Fruit fly (Drosophila melanogaster) whole organism, embryonic: ENCODE measurements around the gene peb.

Source experiments
- Aef1 ChIP-seq: fragments of 200-800 bp; sonication (Bioruptor generic); IDR thresholded peaks from 3 replicates; pipeline ENCODE4 v1.3.6; 2022; ENCODE audit warnings: missing biosample characterization, missing genetic modification characterization
- Bgb ChIP-seq: fragments of 200-800 bp; sonication (Bioruptor generic); IDR thresholded peaks from 2 replicates; pipeline ENCODE4 v1.3.6; 2022; ENCODE audit warnings: missing biosample characterization, missing genetic modification characterization; ENCODE audit not compliant: partially characterized antibody
- CG11695 ChIP-seq: fragments of 200-800 bp; sonication (Bioruptor generic); IDR thresholded peaks from 3 replicates; pipeline ENCODE4 v1.3.6; 2022; ENCODE audit warnings: missing biosample characterization, missing genetic modification characterization
- CG11723 ChIP-seq: fragments of 200-800 bp; sonication (Bioruptor generic); optimal IDR thresholded peaks from 2 replicates; lab custom pipeline; 2017; ENCODE audit warnings: missing biosample characterization, mild to moderate bottlenecking, missing genetic modification characterization
- CG13287 ChIP-seq: fragments of 200-800 bp; sonication (Bioruptor generic); IDR thresholded peaks from 2 replicates; pipeline ENCODE4 v1.3.6; 2022; ENCODE audit warnings: missing biosample characterization, missing genetic modification characterization; ENCODE audit not compliant: partially characterized antibody
- CG14050 ChIP-seq: fragments of 200-800 bp; sonication (Bioruptor generic); IDR thresholded peaks from 3 replicates; pipeline ENCODE4 v1.3.6; 2022; ENCODE audit warnings: missing biosample characterization, missing genetic modification characterization
- CG14667 ChIP-seq: fragments of 200-800 bp; sonication (Bioruptor generic); IDR thresholded peaks from 2 replicates; pipeline ENCODE4 v1.3.6; 2022; ENCODE audit warnings: missing biosample characterization, missing genetic modification characterization
- CG17802 ChIP-seq: fragments of 200-800 bp; sonication (Bioruptor generic); optimal IDR thresholded peaks from 2 replicates; lab custom pipeline; 2018; ENCODE audit warnings: missing biosample characterization, mild to moderate bottlenecking, missing genetic modification characterization, moderate library complexity
- CG17912 ChIP-seq: fragments of 200-800 bp; sonication (Bioruptor generic); optimal IDR thresholded peaks from 2 replicates; lab custom pipeline; 2018; ENCODE audit warnings: missing biosample characterization, mild to moderate bottlenecking, missing genetic modification characterization
- CG1792 ChIP-seq: fragments of 200-800 bp; sonication (Bioruptor generic); optimal IDR thresholded peaks from 2 replicates; lab custom pipeline; 2016; ENCODE audit warnings: missing biosample characterization, missing genetic modification characterization
- CG31388 ChIP-seq: fragments of 200-800 bp; sonication (Bioruptor generic); optimal IDR thresholded peaks from 2 replicates; lab custom pipeline; 2016; ENCODE audit warnings: missing biosample characterization, missing genetic modification characterization
- CG34422 ChIP-seq: fragments of 200-800 bp; sonication (Bioruptor generic); IDR thresholded peaks from 3 replicates; pipeline ENCODE4 v1.3.6; 2022; ENCODE audit warnings: missing biosample characterization, missing genetic modification characterization
- CG5180 ChIP-seq: fragments of 200-800 bp; sonication (Bioruptor generic); optimal IDR thresholded peaks from 3 replicates; lab custom pipeline; 2017; ENCODE audit warnings: missing biosample characterization, missing genetic modification characterization, mild to moderate bottlenecking, moderate library complexity, missing genetic modification reagents
- CG6254 ChIP-seq: fragments of 200-800 bp; sonication (Bioruptor generic); optimal IDR thresholded peaks from 3 replicates; lab custom pipeline; 2017; ENCODE audit warnings: mild to moderate bottlenecking, missing biosample characterization, missing genetic modification reagents, missing genetic modification characterization
- CG6689 ChIP-seq: fragments of 200-800 bp; sonication (Bioruptor generic); IDR thresholded peaks from 2 replicates; pipeline ENCODE4 v1.3.6; 2022; ENCODE audit warnings: missing biosample characterization, missing genetic modification characterization
- CG7357 ChIP-seq: fragments of 200-800 bp; sonication (Bioruptor generic); IDR thresholded peaks from 3 replicates; pipeline ENCODE4 v1.3.6; 2022; ENCODE audit warnings: missing biosample characterization, missing genetic modification characterization
- CG7839 ChIP-seq: fragments of 200-800 bp; sonication (Bioruptor generic); optimal IDR thresholded peaks from 3 replicates; lab custom pipeline; 2018; ENCODE audit warnings: missing biosample characterization, mild to moderate bottlenecking, missing genetic modification characterization, moderate library complexity
- CG8388 ChIP-seq: fragments of 200-800 bp; sonication (Bioruptor generic); optimal IDR thresholded peaks from 2 replicates; lab custom pipeline; 2019; ENCODE audit warnings: missing biosample characterization, mild to moderate bottlenecking, missing genetic modification characterization, moderate library complexity
- CG8924 ChIP-seq: fragments of 200-800 bp; optimal IDR thresholded peaks from 3 replicates; lab custom pipeline; 2019; ENCODE audit warnings: missing biosample characterization, mild to moderate bottlenecking, missing genetic modification characterization, moderate library complexity
- CG9817 ChIP-seq: fragments of 200-800 bp; sonication (Bioruptor generic); optimal IDR thresholded peaks from 2 replicates; lab custom pipeline; 2018; ENCODE audit warnings: missing biosample characterization, mild to moderate bottlenecking, missing genetic modification characterization, moderate library complexity
- Dip2 ChIP-seq: fragments of 200-800 bp; sonication (Bioruptor generic); IDR thresholded peaks from 2 replicates; pipeline ENCODE4 v1.3.6; 2022; ENCODE audit warnings: missing biosample characterization, missing genetic modification characterization
- Ets65A ChIP-seq: fragments of 200-800 bp; sonication (Bioruptor generic); peaks from one replicate; lab custom pipeline; 2016; ENCODE audit warnings: missing biosample characterization, missing genetic modification characterization
- H2.0 ChIP-seq: fragments of 200-800 bp; sonication (Bioruptor generic); IDR thresholded peaks from 2 replicates; pipeline ENCODE4 v1.3.6; 2022; ENCODE audit warnings: missing biosample characterization, missing genetic modification characterization
- HLH54F ChIP-seq: fragments of 200-800 bp; sonication (Bioruptor generic); optimal IDR thresholded peaks from 3 replicates; lab custom pipeline; 2016; ENCODE audit warnings: missing biosample characterization, missing genetic modification characterization
- Hr51 ChIP-seq, 2 experiments: fragments of 200-800 bp; sonication (Bioruptor generic); optimal IDR thresholded peaks; 2 replicates in 1 of 2; 3 replicates in 1 of 2; lab custom pipeline; 2016 to 2018; ENCODE audit warnings: missing biosample characterization in 2 of 2, missing genetic modification characterization in 2 of 2, mild to moderate bottlenecking in 1 of 2, moderate library complexity in 1 of 2
- Lpt ChIP-seq: fragments of >200 bp; optimal IDR thresholded peaks from 2 replicates; lab custom pipeline; 2018; ENCODE audit warnings: missing biosample characterization, missing genetic modification characterization
- Neu2 ChIP-seq: fragments of 200-800 bp; sonication (Bioruptor generic); optimal IDR thresholded peaks from 3 replicates; lab custom pipeline; 2016; ENCODE audit warnings: missing biosample characterization, missing genetic modification characterization, borderline replicate concordance
- Ptx1 ChIP-seq: fragments of 200-800 bp; sonication (Bioruptor generic); IDR thresholded peaks from 2 replicates; pipeline ENCODE4 v1.3.6; 2022; ENCODE audit warnings: missing biosample characterization, missing genetic modification characterization
- Side ChIP-seq: fragments of 200-800 bp; sonication (Bioruptor generic); optimal IDR thresholded peaks from 2 replicates; lab custom pipeline; 2016; ENCODE audit warnings: missing biosample characterization, missing genetic modification characterization
- Trl ChIP-seq, 3 experiments: fragments of >200 bp in 2 of 3; fragments of 200-800 bp in 1 of 3; sonication (Bioruptor generic) in 1 of 3; optimal IDR thresholded peaks; 2 replicates in 1 of 3; 3 replicates in 2 of 3; lab custom pipeline; 2016 to 2017; ENCODE audit warnings: missing biosample characterization in 1 of 3, missing genetic modification characterization in 1 of 3
- bbx ChIP-seq: fragments of 200-800 bp; sonication (Bioruptor generic); IDR thresholded peaks from 2 replicates; pipeline ENCODE4 v1.3.6; 2022; ENCODE audit warnings: missing biosample characterization, missing genetic modification characterization; ENCODE audit not compliant: partially characterized antibody
- danr ChIP-seq: fragments of 200-800 bp; sonication (Bioruptor generic); IDR thresholded peaks from 2 replicates; pipeline ENCODE4 v1.3.6; 2022; ENCODE audit warnings: missing biosample characterization, missing genetic modification characterization
- esg ChIP-seq: fragments of 200-800 bp; sonication (Bioruptor generic); conservative IDR thresholded peaks from 2 replicates; pipeline ENCODE4 v1.3.6; 2022; ENCODE audit warnings: missing biosample characterization, missing genetic modification characterization
- fd102C ChIP-seq: fragments of 200-800 bp; sonication (Bioruptor generic); optimal IDR thresholded peaks from 2 replicates; lab custom pipeline; 2018; ENCODE audit warnings: missing biosample characterization, mild to moderate bottlenecking, missing genetic modification characterization, moderate library complexity
- fu2 ChIP-seq: fragments of 200-800 bp; sonication (Bioruptor generic); optimal IDR thresholded peaks from 2 replicates; lab custom pipeline; 2016; ENCODE audit warnings: missing biosample characterization, missing genetic modification characterization
- gce ChIP-seq: fragments of 200-800 bp; sonication (Bioruptor generic); IDR thresholded peaks from 3 replicates; pipeline ENCODE4 v1.3.6; 2022; ENCODE audit warnings: missing biosample characterization, missing genetic modification characterization
- gro ChIP-seq: fragments of 200-800 bp; sonication (Bioruptor generic); optimal IDR thresholded peaks from 2 replicates; lab custom pipeline; 2016; ENCODE audit warnings: missing biosample characterization, missing genetic modification characterization
- ken ChIP-seq: fragments of 200-800 bp; sonication (Bioruptor generic); IDR thresholded peaks from 3 replicates; pipeline ENCODE4 v1.3.6; 2022; ENCODE audit warnings: missing biosample characterization, missing genetic modification characterization
- kni ChIP-seq: fragments of 200-800 bp; sonication (Bioruptor generic); optimal IDR thresholded peaks from 3 replicates; lab custom pipeline; 2017; ENCODE audit warnings: mild to moderate bottlenecking, missing biosample characterization, missing genetic modification reagents, missing genetic modification characterization
- lola ChIP-seq, 3 experiments: fragments of >200 bp in 2 of 3; fragments of 200-800 bp in 1 of 3; sonication (Bioruptor generic) in 1 of 3; optimal IDR thresholded peaks; 2 replicates each; lab custom pipeline; 2017 to 2019; ENCODE audit warnings: missing biosample characterization in 3 of 3, missing genetic modification characterization in 3 of 3, mild to moderate bottlenecking in 1 of 3, moderate library complexity in 1 of 3
- odd ChIP-seq: fragments of 200-800 bp; sonication (Bioruptor generic); optimal IDR thresholded peaks from 2 replicates; lab custom pipeline; 2017; ENCODE audit warnings: missing biosample characterization, mild to moderate bottlenecking, missing genetic modification characterization
- pita ChIP-seq: fragments of 200-800 bp; sonication (Bioruptor generic); optimal IDR thresholded peaks from 2 replicates; lab custom pipeline; 2017; ENCODE audit warnings: missing biosample characterization, mild to moderate bottlenecking, missing genetic modification characterization
- salm ChIP-seq: fragments of 200-800 bp; sonication (Bioruptor generic); optimal IDR thresholded peaks from 2 replicates; lab custom pipeline; 2018; ENCODE audit warnings: missing biosample characterization, mild to moderate bottlenecking, missing genetic modification characterization
- sr ChIP-seq: fragments of 200-800 bp; sonication (Bioruptor generic); IDR thresholded peaks from 3 replicates; pipeline ENCODE4 v1.3.6; 2022; ENCODE audit warnings: missing biosample characterization, missing genetic modification characterization
- zfh2 ChIP-seq: fragments of 200-800 bp; sonication (Bioruptor generic); optimal IDR thresholded peaks from 2 replicates; lab custom pipeline; 2016; ENCODE audit warnings: missing biosample characterization, missing genetic modification characterization

peb gene

DNA sequence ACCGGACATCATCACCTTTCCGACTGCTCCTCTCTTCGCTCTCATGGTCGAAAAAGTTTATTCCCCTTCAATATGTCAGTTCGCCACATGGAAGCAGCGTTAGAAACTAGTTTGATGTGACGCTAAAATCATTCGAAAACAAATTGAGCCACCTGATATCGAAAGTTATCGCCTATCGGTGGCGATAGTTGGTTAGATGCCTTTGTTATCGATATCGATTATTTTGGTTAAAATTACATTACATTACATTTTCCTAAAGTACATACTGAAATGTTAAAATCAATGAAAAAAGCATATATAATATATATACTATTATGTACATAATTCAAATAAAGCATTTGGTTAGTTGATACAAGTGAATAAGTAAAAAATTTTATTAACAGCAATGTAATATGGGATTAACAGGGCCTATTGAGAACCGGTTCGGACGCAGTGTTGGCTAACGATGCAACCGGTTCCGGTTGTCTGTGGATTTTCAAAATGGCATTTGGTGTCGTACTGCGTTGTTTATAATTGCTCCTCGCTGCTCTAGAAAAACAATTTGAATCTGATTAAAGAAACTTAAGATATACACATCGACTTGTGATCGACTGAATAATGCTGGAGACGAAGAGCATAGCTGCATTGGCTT, 18.6 kb downstream of the peb start, which contains the start of the genes Alms1a and pon (continued):
- no peak for TF ChIP-seq CG34422
- TF ChIP-seq fd102C (GFP tag; lab: Kevin White, UChicago): no peak
- no peak for TF ChIP-seq H2.0 (GFP tag; lab: Robert Waterston, UW)
- TF ChIP-seq CG6689 (GFP tag; lab: Robert Waterston, UW): no peak
- no peak for TF ChIP-seq CG5180 (GFP tag; lab: Kevin White, UChicago)
- TF ChIP-seq CG11723 (GFP tag; lab: Kevin White, UChicago): no peak
- TF ChIP-seq CG31388: no peak
- TF ChIP-seq Ets65A: no peak
- no peak for TF ChIP-seq kni (GFP tag; lab: Kevin White, UChicago)
- no peak for TF ChIP-seq CG8924 (tag; lab: Kevin White, UChicago)
- no peak for TF ChIP-seq esg
- no peak for TF ChIP-seq CG11695 (GFP tag; lab: Robert Waterston, UW)
- no peak for TF ChIP-seq Aef1 (GFP tag; lab: Robert Waterston, UW)
- no peak for TF ChIP-seq CG6254 (GFP tag; lab: Kevin White, UChicago)
- no peak for TF ChIP-seq Hr51 (GFP tag; optimal IDR thresholded peaks at IDR 0.05; lab: Kevin White, UChicago)
- no peak for TF ChIP-seq ken
- peak; percentile 88 for TF ChIP-seq CG13287 (GFP tag; lab: Robert Waterston, UW)
- TF ChIP-seq salm (tag; lab: Kevin White, UChicago): no peak
- no peak for TF ChIP-seq Neu2 (GFP tag; lab: Kevin White, UChicago)
- TF ChIP-seq gce (GFP tag; lab: Robert Waterston, UW): no peak
- TF ChIP-seq CG14050: no peak
- TF ChIP-seq Trl (optimal IDR thresholded peaks at IDR 0.05; lab: Kevin White, UChicago): no peak
- TF ChIP-seq Trl (GFP tag; optimal IDR thresholded peaks at IDR 0.05; lab: Kevin White, UChicago): no peak
- TF ChIP-seq CG14667: no peak
- TF ChIP-seq CG1792 (GFP tag; lab: Kevin White, UChicago): no peak
- TF ChIP-seq sr (GFP tag; lab: Robert Waterston, UW): no peak
- TF ChIP-seq Lpt (GFP tag; lab: Kevin White, UChicago): no peak
- TF ChIP-seq lola (GFP tag; optimal IDR thresholded peaks at IDR 0.05; lab: Kevin White, UChicago): no peak
- no peak for TF ChIP-seq zfh2 (GFP tag; lab: Kevin White, UChicago)
- TF ChIP-seq CG7357 (GFP tag; lab: Robert Waterston, UW): no peak
- TF ChIP-seq CG7839 (tag; lab: Kevin White, UChicago): no peak
- TF ChIP-seq Side (GFP tag; lab: Kevin White, UChicago): no peak
- TF ChIP-seq Bgb (GFP tag; lab: Robert Waterston, UW): peak; percentile 83
- no peak for TF ChIP-seq Dip2 (GFP tag; lab: Robert Waterston, UW)
- TF ChIP-seq CG8388: no peak
- no peak for TF ChIP-seq danr (GFP tag; lab: Robert Waterston, UW)
- TF ChIP-seq CG17912 (GFP tag; lab: Kevin White, UChicago): no peak
- no peak for TF ChIP-seq odd
- no peak for TF ChIP-seq CG9817 (tag; lab: Kevin White, UChicago)
- no peak for TF ChIP-seq pita (GFP tag; lab: Kevin White, UChicago)
- no peak for TF ChIP-seq HLH54F
- TF ChIP-seq fu2 (GFP tag; lab: Kevin White, UChicago): no peak
- no peak for TF ChIP-seq Ptx1 (GFP tag; lab: Robert Waterston, UW)
- no peak for TF ChIP-seq gro
- peak; percentile 94 for TF ChIP-seq bbx
- TF ChIP-seq CG17802 (tag; lab: Kevin White, UChicago): no peak
